Fruit fly (Drosophila melanogaster) whole organism, wandering third instar larva: Measurements from ENCODE around the gene CAHbeta.

Source experiments
- Dfd ChIP-seq: fragments of >200 bp; optimal IDR thresholded peaks from 2 replicates; lab custom pipeline; 2017; ENCODE audit warnings: missing biosample characterization, missing genetic modification characterization
- GATAd ChIP-seq: sonication (Bioruptor generic); optimal IDR thresholded peaks from 2 replicates; lab custom pipeline; 2016; ENCODE audit warnings: missing biosample characterization, missing genetic modification characterization
- Mio ChIP-seq: sonication (Bioruptor generic); optimal IDR thresholded peaks from 2 replicates; lab custom pipeline; 2016; ENCODE audit warnings: missing biosample characterization, missing genetic modification characterization
- sv ChIP-seq: fragments of 200-800 bp; sonication (Bioruptor generic); optimal IDR thresholded peaks from 3 replicates; lab custom pipeline; 2016; ENCODE audit warnings: missing biosample characterization, missing genetic modification characterization

- TF ChIP-seq sv (GFP tag; lab: Kevin White, UChicago) (no peak), Mio (no peak), Dfd (GFP tag; lab: Kevin White, UChicago) (no peak), GATAd (no peak)
Measured at dm6 chr3R:8934930-8935329, 45.7 kb upstream of the CAHbeta start, which contains the start of gene osk.
